Worm (Caenorhabditis elegans): ENCODE results near the gene Y47D7A.17.

Gene Y47D7A.17

DNA sequence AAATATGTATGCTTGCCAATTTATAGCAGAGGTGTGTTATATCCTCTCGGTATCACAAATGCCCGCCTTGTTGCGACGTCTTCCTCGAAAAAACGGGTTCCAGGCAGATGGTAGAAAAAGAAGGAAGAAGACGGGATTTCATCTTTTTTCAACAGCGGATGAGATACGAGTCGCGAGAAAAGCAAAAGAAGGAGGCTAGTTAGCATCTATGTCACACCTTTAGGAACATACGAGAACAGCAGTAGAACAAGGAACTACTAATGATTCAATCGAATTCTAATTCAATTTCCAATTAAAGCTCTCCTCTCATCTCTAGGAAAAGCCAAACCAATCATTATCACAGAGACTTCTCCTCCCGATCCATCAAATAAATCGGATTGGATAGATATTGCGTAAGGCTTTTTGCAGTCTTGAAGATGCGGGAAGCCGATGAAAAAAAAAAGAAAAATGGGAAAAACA is 3.0 kb upstream of the Y47D7A.17 start, which contains the start of gene grl-5:
TSS of gene grl-5 (minus strand) at position 51 of the 459 bp plus-strand sequence.
- peak; percentile 48 for TF ChIP-seq zip-8 (tag; optimal IDR thresholded peaks at IDR 0.05)
- TF ChIP-seq lin-32 (GFP tag; optimal IDR thresholded peaks at IDR 0.05), result no peak
- no peak for TF ChIP-seq lsy-2 (tag; optimal IDR thresholded peaks at IDR 0.05)

DNA sequence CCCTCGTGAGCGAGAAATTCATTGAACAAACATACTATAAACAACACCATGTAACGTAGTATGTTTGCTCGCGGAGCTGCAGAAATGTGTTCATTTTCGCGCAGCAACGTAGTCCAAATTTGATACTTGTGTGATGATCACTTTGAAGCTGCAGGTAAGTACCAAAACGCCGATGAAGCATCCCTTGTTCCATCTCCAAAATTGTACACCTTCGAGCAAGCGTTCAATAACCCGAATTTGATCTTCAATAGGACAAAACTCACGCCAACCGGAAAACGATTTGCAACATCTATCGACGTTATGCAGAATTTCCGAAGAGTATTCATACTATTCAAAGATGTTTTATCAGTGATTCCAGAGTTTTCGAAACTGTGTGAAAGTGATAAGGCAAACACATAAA is 971 bp downstream of the Y47D7A.17 start, which contains the start of gene Y47D7A.3:
TSS of gene Y47D7A.3 (plus strand) at position 301 of the 400 bp plus-strand sequence.
- TF ChIP-seq sem-2 (GFP tag; optimal IDR thresholded peaks at IDR 0.05) (no peak), ceh-43 (GFP tag; optimal IDR thresholded peaks at IDR 0.05) (no peak), M03D4.4 (tag; optimal IDR thresholded peaks at IDR 0.05) (no peak), ces-1 (GFP tag; optimal IDR thresholded peaks at IDR 0.05) (no peak), cnd-1 (tag; optimal IDR thresholded peaks at IDR 0.05) (no peak), zip-8 (tag; optimal IDR thresholded peaks at IDR 0.05) (no peak), elt-3 (tag; optimal IDR thresholded peaks at IDR 0.05) (no peak), unc-39 (tag; optimal IDR thresholded peaks at IDR 0.05) (no peak), mep-1 (tag; optimal IDR thresholded peaks at IDR 0.05) (no peak), nhr-237 (tag; optimal IDR thresholded peaks at IDR 0.05) (no peak), tbx-8 (GFP tag; optimal IDR thresholded peaks at IDR 0.05) (no peak), nhr-28 (tag; optimal IDR thresholded peaks at IDR 0.05) (no peak), ham-2 (GFP tag; optimal IDR thresholded peaks at IDR 0.05) (no peak), pha-4 (tag; optimal IDR thresholded peaks at IDR 0.05) (no peak)

DNA sequence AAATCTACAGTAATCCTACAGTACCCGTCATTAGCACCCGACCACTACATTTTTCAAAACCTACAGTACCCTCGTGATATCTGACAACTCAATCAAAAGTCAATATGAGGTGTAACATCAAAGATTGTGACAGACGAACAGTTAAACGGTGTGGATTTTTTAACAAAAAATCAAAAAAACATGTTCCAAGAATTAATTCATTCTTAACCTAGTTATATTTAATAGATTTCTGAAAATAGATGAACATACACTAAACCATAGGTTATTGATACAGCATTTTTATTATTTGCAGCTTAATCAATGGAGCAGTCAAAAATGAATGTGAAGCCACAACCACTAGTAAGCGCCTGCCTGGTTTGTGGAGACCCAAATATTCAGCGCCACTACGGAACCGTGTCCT is 4.1 kb downstream of the Y47D7A.17 start, which contains the start of gene nhr-118:
TSS of gene nhr-118 (plus strand) at position 301 of the 400 bp plus-strand sequence.
- no peak for TF ChIP-seq ces-1 (GFP tag; optimal IDR thresholded peaks at IDR 0.05)
- no peak for TF ChIP-seq snpc-4 (tag; optimal IDR thresholded peaks at IDR 0.05)
- TF ChIP-seq nhr-28 (tag; optimal IDR thresholded peaks at IDR 0.05), result no peak
- no peak for TF ChIP-seq sem-2 (GFP tag; optimal IDR thresholded peaks at IDR 0.05)
- TF ChIP-seq ham-2 (GFP tag; optimal IDR thresholded peaks at IDR 0.05), result no peak
- TF ChIP-seq unc-62 (GFP tag; optimal IDR thresholded peaks at IDR 0.05), result no peak
- no peak for TF ChIP-seq nhr-76 (tag; optimal IDR thresholded peaks at IDR 0.05)
- no peak for TF ChIP-seq drap-1 (GFP tag; optimal IDR thresholded peaks at IDR 0.05)
- TF ChIP-seq mab-5 (tag; optimal IDR thresholded peaks at IDR 0.05), result no peak
- TF ChIP-seq unc-120 (tag; optimal IDR thresholded peaks at IDR 0.05; ENCODE audit: poor library complexity, severe bottlenecking), result no peak

DNA sequence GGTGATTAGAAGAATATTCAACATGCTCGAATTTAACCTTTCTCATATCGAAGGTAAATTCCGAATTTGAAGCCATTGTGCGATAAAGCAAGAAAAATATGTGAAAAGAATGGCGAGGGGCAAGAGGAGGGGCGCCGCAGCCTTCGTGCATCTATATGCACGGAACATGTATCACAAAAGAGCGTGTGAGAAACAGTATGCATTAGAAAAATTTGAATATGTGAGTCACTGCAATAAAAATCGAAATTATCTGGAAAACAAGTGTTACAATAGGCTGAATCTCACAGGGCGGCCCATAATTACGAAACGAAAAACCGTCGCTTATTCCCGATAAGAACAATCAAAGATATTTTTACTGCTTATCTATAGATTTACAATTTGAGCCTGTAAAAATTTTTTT is 9.7 kb downstream of the Y47D7A.17 start, which contains the start of gene F13A2.5:
TSS of gene F13A2.5 (minus strand) at position 101 of the 400 bp plus-strand sequence.
- TF ChIP-seq pha-4 (tag; optimal IDR thresholded peaks at IDR 0.05) (no peak), nhr-28 (tag; optimal IDR thresholded peaks at IDR 0.05) (no peak), nhr-12 (tag; optimal IDR thresholded peaks at IDR 0.05) (no peak), ceh-83 (GFP tag; optimal IDR thresholded peaks at IDR 0.05) (no peak), flh-1 (GFP tag; optimal IDR thresholded peaks at IDR 0.05) (no peak), ces-1 (GFP tag; optimal IDR thresholded peaks at IDR 0.05) (no peak), elt-1 (tag; optimal IDR thresholded peaks at IDR 0.05; ENCODE audit: borderline replicate concordance, insufficient read depth) (no peak), tbx-8 (GFP tag; optimal IDR thresholded peaks at IDR 0.05) (no peak), ceh-43 (GFP tag; optimal IDR thresholded peaks at IDR 0.05) (no peak), sem-2 (GFP tag; optimal IDR thresholded peaks at IDR 0.05) (no peak), ceh-39 (tag; optimal IDR thresholded peaks at IDR 0.05) (no peak), sptf-1 (tag; optimal IDR thresholded peaks at IDR 0.05) (no peak), nhr-237 (tag; optimal IDR thresholded peaks at IDR 0.05) (no peak)

DNA sequence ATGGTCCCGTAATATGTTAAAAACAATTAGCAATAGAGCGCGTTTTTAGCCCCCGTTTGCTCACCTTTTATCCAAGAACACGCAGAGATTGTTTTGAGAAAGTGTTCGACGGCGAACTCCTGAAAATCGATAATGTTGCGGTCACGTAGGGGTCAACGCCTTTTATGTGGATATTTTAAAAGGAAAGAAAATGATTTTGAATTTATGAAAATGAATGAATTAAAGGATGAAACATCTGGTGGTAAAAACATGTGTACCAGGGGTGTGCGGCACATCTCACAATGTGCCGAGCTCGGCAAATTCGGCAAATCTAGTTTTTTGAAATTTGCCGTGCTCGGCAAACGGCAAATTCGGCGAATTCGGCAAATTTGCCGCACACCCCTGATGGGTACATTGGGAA is 11.5 kb downstream of the Y47D7A.17 start, which contains the start of gene F13A2.4:
TSS of gene F13A2.4 (minus strand) at position 101 of the 400 bp plus-strand sequence.
- TF ChIP-seq mep-1 (tag; optimal IDR thresholded peaks at IDR 0.05) (no peak), nhr-12 (tag; optimal IDR thresholded peaks at IDR 0.05) (no peak), hlh-1 (tag; optimal IDR thresholded peaks at IDR 0.05) (no peak), tbx-8 (GFP tag; optimal IDR thresholded peaks at IDR 0.05) (no peak), lin-32 (GFP tag; optimal IDR thresholded peaks at IDR 0.05) (no peak), sem-2 (GFP tag; optimal IDR thresholded peaks at IDR 0.05) (no peak), nhr-76 (tag; optimal IDR thresholded peaks at IDR 0.05) (no peak), ces-1 (GFP tag; optimal IDR thresholded peaks at IDR 0.05) (no peak), unc-120 (tag; optimal IDR thresholded peaks at IDR 0.05; ENCODE audit: poor library complexity, severe bottlenecking) (no peak), nhr-2 (tag; optimal IDR thresholded peaks at IDR 0.05) (no peak), drap-1 (GFP tag; optimal IDR thresholded peaks at IDR 0.05) (no peak), flh-1 (GFP tag; optimal IDR thresholded peaks at IDR 0.05) (no peak), ceh-39 (tag; optimal IDR thresholded peaks at IDR 0.05) (no peak), unc-39 (tag; optimal IDR thresholded peaks at IDR 0.05) (no peak), unc-62 (GFP tag; optimal IDR thresholded peaks at IDR 0.05) (no peak), ztf-11 (tag; optimal IDR thresholded peaks at IDR 0.05) (no peak), bed-3 (GFP tag; optimal IDR thresholded peaks at IDR 0.05) (no peak), ceh-83 (GFP tag; optimal IDR thresholded peaks at IDR 0.05) (no peak)

Measured in whole organism, mixed stage, embryonic.